Worm (Caenorhabditis elegans) whole organism, mixed stage, embryonic: Measurements from ENCODE around the gene asp-3.

Experiments
- bed-3 ChIP-seq: fragments of 200-800 bp; sonication (Bioruptor generic); optimal IDR thresholded peaks from 3 replicates; lab custom pipeline; 2018; ENCODE audit warnings: mild to moderate bottlenecking, missing genetic modification characterization, moderate library complexity, missing compliant biosample characterization
- ceh-43 ChIP-seq: fragments of 200-800 bp; sonication (Bioruptor generic); optimal IDR thresholded peaks from 2 replicates; lab custom pipeline; 2018; ENCODE audit warnings: mild to moderate bottlenecking, missing genetic modification characterization, moderate library complexity, missing compliant biosample characterization
- hlh-1 ChIP-seq: fragments of 150-350 bp; optimal IDR thresholded peaks from 2 replicates; lab custom pipeline; 2014; ENCODE audit warnings: missing biosample characterization, missing genetic modification reagents, missing genetic modification characterization
- lsy-2 ChIP-seq: fragments of 150-350 bp; optimal IDR thresholded peaks from 2 replicates; lab custom pipeline; 2014; ENCODE audit warnings: missing biosample characterization, missing genetic modification characterization
- mab-5 ChIP-seq: fragments of 150-350 bp; optimal IDR thresholded peaks from 2 replicates; lab custom pipeline; 2014; ENCODE audit warnings: missing biosample characterization, missing genetic modification characterization
- nhr-237 ChIP-seq: fragments of 150-350 bp; optimal IDR thresholded peaks from 2 replicates; lab custom pipeline; 2014; ENCODE audit warnings: missing biosample characterization, missing genetic modification characterization
- nhr-76 ChIP-seq: sonication (generic microtip); optimal IDR thresholded peaks from 2 replicates; lab custom pipeline; 2017; ENCODE audit warnings: missing biosample characterization, missing genetic modification characterization
- pha-4 ChIP-seq: fragments of 150-350 bp; optimal IDR thresholded peaks from 2 replicates; lab custom pipeline; 2018; ENCODE audit warnings: missing biosample characterization, missing genetic modification reagents, missing genetic modification characterization
- snpc-4 ChIP-seq: fragments of 150-350 bp; optimal IDR thresholded peaks from 2 replicates; lab custom pipeline; 2014; ENCODE audit warnings: missing biosample characterization, missing genetic modification characterization
- unc-39 ChIP-seq: fragments of 150-350 bp; optimal IDR thresholded peaks from 2 replicates; lab custom pipeline; 2014; ENCODE audit warnings: missing biosample characterization, missing genetic modification characterization

- no peak for TF ChIP-seq nhr-76
- no peak for TF ChIP-seq unc-39 (tag; lab: Kevin White, UChicago)
- no peak for TF ChIP-seq nhr-237 (tag; lab: Kevin White, UChicago)
- no peak for TF ChIP-seq lsy-2 (tag; lab: Kevin White, UChicago)
- TF ChIP-seq ceh-43, result no peak
- TF ChIP-seq snpc-4 (tag; lab: Kevin White, UChicago), result no peak
- no peak for TF ChIP-seq hlh-1 (tag; lab: Kevin White, UChicago)
- TF ChIP-seq mab-5, result no peak
- no peak for TF ChIP-seq bed-3 (GFP tag; lab: Kevin White, UChicago)
- no peak for TF ChIP-seq pha-4 (tag; lab: Kevin White, UChicago)
Observed at ce11 chrX:6741532-6741931, 49.3 kb upstream of the asp-3 start.
